Worm (Caenorhabditis elegans) whole organism, L1 larva: ENCODE measurements around the gene Y38H8A.1.

Source experiments
- lin-13 ChIP-seq: fragments of 150-350 bp; optimal IDR thresholded peaks from 2 replicates; lab custom pipeline; 2014; ENCODE audit warnings: missing biosample characterization, missing genetic modification reagents, missing genetic modification characterization
- lin-14 ChIP-seq: fragments of 200-800 bp; sonication (Bioruptor generic); optimal IDR thresholded peaks from 2 replicates; lab custom pipeline; 2018; ENCODE audit warnings: mild to moderate bottlenecking, missing genetic modification characterization, moderate library complexity, missing compliant biosample characterization
- nhr-11 ChIP-seq: fragments of 150-350 bp; optimal IDR thresholded peaks from 2 replicates; lab custom pipeline; 2014; ENCODE audit warnings: missing biosample characterization, missing genetic modification characterization
- nhr-20 ChIP-seq: sonication (generic microtip); optimal IDR thresholded peaks from 2 replicates; lab custom pipeline; 2016; ENCODE audit warnings: mild to moderate bottlenecking, missing genetic modification characterization, missing compliant biosample characterization
- pqm-1 ChIP-seq: sonication (generic microtip); optimal IDR thresholded peaks from 3 replicates; lab custom pipeline; 2017; ENCODE audit warnings: missing biosample characterization, missing genetic modification characterization
- rnt-1 ChIP-seq: sonication (generic microtip); optimal IDR thresholded peaks from 2 replicates; lab custom pipeline; 2016; ENCODE audit warnings: mild to moderate bottlenecking, missing genetic modification characterization, moderate library complexity, missing compliant biosample characterization
- sup-37 ChIP-seq: fragments of 200-800 bp; sonication (Bioruptor generic); optimal IDR thresholded peaks from 2 replicates; lab custom pipeline; 2018; ENCODE audit warnings: mild to moderate bottlenecking, missing genetic modification characterization, missing compliant biosample characterization

- no peak for TF ChIP-seq nhr-11 (tag; lab: Kevin White, UChicago)
- no peak for TF ChIP-seq lin-14 (GFP tag; lab: Kevin White, UChicago)
- no peak for TF ChIP-seq nhr-20 (tag; lab: Kevin White, UChicago)
- TF ChIP-seq lin-13 (GFP tag; lab: Kevin White, UChicago) = no peak
- TF ChIP-seq sup-37 = no peak
- TF ChIP-seq rnt-1 (tag; lab: Kevin White, UChicago) = no peak
- TF ChIP-seq pqm-1 (tag; lab: Kevin White, UChicago) = no peak
Measured at ce11 chrIV:13512112-13512569, 29.6 kb downstream of the Y38H8A.1 start, which contains the start of gene puf-3.
